Worm (Caenorhabditis elegans): ENCODE results near the gene gpa-17.
A peak's percentile ranks its signal among the peaks of the same experiment; 100 is the strongest.
"Not testable (repeated sequence)": the region's sequence is repeated elsewhere in the genome, so short reads cannot be mapped to it uniquely, and the experiment has no call there.

The gpa-17 gene

DNA sequence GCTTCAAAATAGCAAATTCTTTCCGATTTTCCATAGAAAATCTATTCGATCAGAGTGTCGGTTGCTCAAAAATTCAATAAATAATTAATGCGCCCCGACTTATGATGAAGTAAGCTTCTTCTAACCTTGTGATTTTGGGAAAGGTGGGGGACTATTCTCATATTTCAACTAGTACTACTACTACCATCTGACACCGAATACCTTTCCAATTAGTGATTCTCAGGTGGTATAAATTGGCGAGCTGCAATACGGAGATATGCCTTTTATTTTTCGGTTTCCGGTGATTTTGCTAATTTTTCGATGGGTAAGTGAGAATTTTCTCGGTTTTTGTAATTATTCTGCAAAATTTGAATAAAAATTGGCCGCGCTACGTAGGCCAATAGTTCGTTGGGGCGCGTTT, 24.9 kb upstream of the gpa-17 start, which contains the start of gene nhr-239 (continued):
- TF ChIP-seq daf-16 (GFP tag; optimal IDR thresholded peaks at IDR 0.05) (no peak), daf-16 (tag; optimal IDR thresholded peaks at IDR 0.05) (no peak)

DNA sequence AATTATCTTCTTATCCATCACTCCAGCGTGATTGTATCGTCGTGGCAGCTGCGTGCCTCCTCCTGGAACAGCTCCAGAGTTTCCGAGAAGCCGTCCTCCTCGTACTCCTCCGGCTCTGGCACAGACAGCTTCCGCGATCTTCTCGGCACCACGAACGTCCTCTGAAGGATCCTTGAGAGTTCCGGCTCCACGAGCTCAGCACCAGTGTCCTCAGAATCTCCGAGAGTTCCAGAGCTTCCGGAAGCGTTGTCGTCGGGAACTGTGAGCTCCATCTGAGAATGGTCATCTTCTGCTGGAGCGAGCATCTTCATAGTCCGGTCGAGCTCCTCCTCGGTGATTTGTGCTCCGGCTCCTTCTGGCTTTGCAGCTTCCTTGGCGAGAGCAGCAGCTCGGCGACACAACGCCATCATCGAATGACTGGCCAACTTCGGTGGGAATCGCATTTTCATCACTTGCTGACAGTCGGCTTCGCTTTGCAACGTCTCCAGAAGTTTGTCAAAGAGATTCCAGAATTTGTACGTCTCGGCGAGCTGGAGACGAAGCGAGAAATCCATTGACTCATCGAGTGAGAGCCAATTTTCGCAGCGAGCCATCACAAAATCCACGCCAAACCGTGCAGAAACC, 23.2 kb upstream of the gpa-17 start:
- peak; percentile 92 for TF ChIP-seq set-16 (GFP tag; IDR thresholded peaks at IDR 0.05)
- TF ChIP-seq zip-11 (GFP tag; IDR thresholded peaks at IDR 0.05), result no peak
- TF ChIP-seq aha-1 (tag), result peak; percentile 54

DNA sequence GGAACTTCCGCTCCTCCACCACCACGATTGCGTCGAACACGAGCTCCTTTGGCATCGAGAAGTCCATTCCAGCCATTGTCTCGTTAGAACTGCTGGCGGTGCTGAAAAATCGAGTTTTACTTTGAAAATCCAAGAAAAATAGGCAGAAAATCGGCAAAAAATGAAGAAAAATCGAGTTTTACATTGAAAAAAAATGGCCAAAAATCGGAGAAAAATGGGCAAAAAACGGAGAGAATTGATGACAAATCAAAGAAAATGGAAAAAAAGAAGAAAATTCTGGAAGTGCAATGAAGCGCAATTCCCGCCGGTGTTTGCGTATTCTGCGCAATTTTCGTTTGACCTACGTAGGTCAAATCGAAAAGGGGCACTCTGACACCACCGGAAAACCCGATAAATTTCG, 22.5 kb upstream of the gpa-17 start, which contains the start of gene Y54F10AM.11:
Gene Y54F10AM.11, minus strand, starts transcription at position 101 of the 400 bp plus-strand sequence.
- TF ChIP-seq rbr-2, fos-1, ZK546.5 (tag; optimal IDR thresholded peaks at IDR 0.05): not testable (repeated sequence)

DNA sequence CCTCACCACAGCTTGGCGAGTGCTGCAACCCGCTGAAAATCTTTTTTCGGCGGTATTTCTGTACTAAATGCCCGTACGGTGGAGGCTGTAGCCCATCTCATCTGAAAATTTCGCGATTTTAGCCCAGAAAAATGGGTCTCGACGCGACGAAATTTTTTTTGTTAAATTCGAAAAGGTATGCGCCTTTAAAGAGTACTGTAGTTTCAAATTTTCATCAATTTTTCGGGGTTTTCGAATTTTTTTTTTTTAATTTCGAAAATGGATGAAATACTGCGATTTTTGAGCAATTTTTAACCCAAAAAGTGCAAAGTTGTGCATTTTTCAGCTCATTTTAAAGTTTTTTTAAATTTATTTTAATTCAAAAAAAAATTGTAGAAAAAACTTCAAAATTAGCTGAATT, 14.9 kb upstream of the gpa-17 start, which contains the start of gene Y54F10AR.2:
Gene Y54F10AR.2, minus strand, starts transcription at position 101 of the 400 bp plus-strand sequence.
- TF ChIP-seq F49E8.2 (tag; optimal IDR thresholded peaks at IDR 0.05; ENCODE audit: borderline replicate concordance) (no peak), Y5F2A.4 (GFP tag; optimal IDR thresholded peaks at IDR 0.05) (no peak), daf-19 (GFP tag; conservative IDR thresholded peaks at IDR 0.05) (no peak), ZK337.2 (GFP tag; IDR thresholded peaks at IDR 0.05) (no peak), T26A8.4 (GFP tag; IDR thresholded peaks at IDR 0.05) (no peak), lsy-2 (tag; optimal IDR thresholded peaks at IDR 0.05) (no peak), daf-12 (tag; optimal IDR thresholded peaks at IDR 0.05) (no peak), ceh-62 (tag; optimal IDR thresholded peaks at IDR 0.05) (no peak), spr-1 (tag; optimal IDR thresholded peaks at IDR 0.05) (no peak), egl-27 (tag; optimal IDR thresholded peaks at IDR 0.05) (no peak), zip-11 (GFP tag; IDR thresholded peaks at IDR 0.05) (no peak), R02D3.7 (tag; optimal IDR thresholded peaks at IDR 0.05) (no peak), pqm-1 (tag; optimal IDR thresholded peaks at IDR 0.05) (no peak), php-3 (GFP tag; IDR thresholded peaks at IDR 0.05) (no peak), dpl-1 (GFP tag; optimal IDR thresholded peaks at IDR 0.05) (no peak)

DNA sequence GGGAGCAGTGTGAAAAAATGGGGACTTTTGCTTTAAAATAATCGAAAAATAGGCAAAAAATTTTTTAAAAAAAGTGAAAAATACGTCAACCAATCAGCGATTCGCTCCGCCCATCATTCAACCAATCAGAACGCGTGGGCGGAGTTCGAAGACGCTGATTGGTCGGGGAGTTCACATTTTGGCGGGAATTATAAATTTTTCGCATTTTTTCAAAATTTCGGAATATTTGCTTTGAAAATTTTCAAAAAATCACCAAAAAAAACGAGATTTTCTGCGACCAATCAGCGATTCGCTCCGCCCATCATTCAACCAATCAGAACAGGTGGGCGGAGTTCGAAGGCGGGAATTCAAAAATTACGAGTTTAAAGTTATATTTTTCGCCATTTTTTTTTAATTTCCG, 13.9 kb upstream of the gpa-17 start:
- TF ChIP-seq dmd-8 (GFP tag; IDR thresholded peaks at IDR 0.05) (no peak), dve-1 (tag; optimal IDR thresholded peaks at IDR 0.05; ENCODE audit: insufficient read depth) (no peak), nhr-28 (tag; optimal IDR thresholded peaks at IDR 0.05) (no peak), ceh-28 (tag; optimal IDR thresholded peaks at IDR 0.05) (no peak), aha-1 (tag) (no peak), hif-1 (tag; optimal IDR thresholded peaks at IDR 0.05) (no peak), ztf-11 (tag; optimal IDR thresholded peaks at IDR 0.05) (no peak), T26A8.4 (GFP tag; IDR thresholded peaks at IDR 0.05) (no peak), nhr-77 (tag; optimal IDR thresholded peaks at IDR 0.05) (no peak), snpc-1.2 (GFP tag; IDR thresholded peaks at IDR 0.05) (no peak), nhr-237 (tag; optimal IDR thresholded peaks at IDR 0.05) (no peak), lin-13 (GFP tag; optimal IDR thresholded peaks at IDR 0.05) (no peak), lir-3 (tag; optimal IDR thresholded peaks at IDR 0.05) (no peak), nhr-111 (GFP tag; optimal IDR thresholded peaks at IDR 0.05) (no peak), zfp-2 (tag; optimal IDR thresholded peaks at IDR 0.05) (no peak), attf-4 (tag; optimal IDR thresholded peaks at IDR 0.05) (no peak), zip-2 (tag; optimal IDR thresholded peaks at IDR 0.05) (no peak), hlh-30 (tag; optimal IDR thresholded peaks at IDR 0.05; ENCODE audit: insufficient read depth) (no peak), F37D6.2 (tag; optimal IDR thresholded peaks at IDR 0.05) (no peak)
